Fruit fly (Drosophila melanogaster): ENCODE results near the gene Vps15.

The Vps15 gene

DNA sequence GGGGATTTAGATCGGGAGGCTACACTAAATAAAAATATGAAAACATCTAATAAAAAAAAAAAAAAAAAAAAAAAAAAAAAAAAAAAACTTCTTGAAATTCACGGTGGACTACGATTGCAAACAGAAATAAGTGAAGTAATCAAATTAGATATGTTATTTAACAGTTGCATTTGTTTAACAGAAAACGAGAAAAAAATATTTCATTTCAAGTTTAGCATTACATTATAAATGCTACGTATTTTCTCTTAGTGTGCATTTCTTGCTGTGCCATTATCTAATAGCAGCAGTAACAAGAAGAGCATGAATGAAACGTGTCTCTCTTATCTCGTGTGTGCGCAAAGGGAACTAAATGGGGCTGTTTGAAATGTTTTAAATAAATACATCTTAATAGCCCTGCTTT, 20.9 kb downstream of the Vps15 start (continued):
- TF ChIP-seq caup (GFP tag; optimal IDR thresholded peaks at IDR 0.05; ENCODE audit: severe bottlenecking) (peak; percentile 34), CG8924 (tag; optimal IDR thresholded peaks at IDR 0.05) (peak; percentile 85), CG1603 (tag; optimal IDR thresholded peaks at IDR 0.05) (peak; percentile 64), Ravus (GFP tag; IDR thresholded peaks at IDR 0.05) (peak; percentile 27), Dip3 (GFP tag; optimal IDR thresholded peaks at IDR 0.05) (peak; percentile 3), sd (tag; optimal IDR thresholded peaks at IDR 0.05) (peak; percentile 1), CG32767 (GFP tag; IDR thresholded peaks at IDR 0.05) (peak; percentile 80), NfI (GFP tag; optimal IDR thresholded peaks at IDR 0.05) (peak; percentile 40), CG2129 (GFP tag; IDR thresholded peaks at IDR 0.05; ENCODE audit: partially characterized antibody) (no peak), CG33557 (GFP tag; optimal IDR thresholded peaks at IDR 0.05) (no peak), ap (GFP tag; IDR thresholded peaks at IDR 0.05) (no peak), kay (GFP tag; optimal IDR thresholded peaks at IDR 0.05) (peak; percentile 47), Blimp-1 (GFP tag; optimal IDR thresholded peaks at IDR 0.05) (peak; percentile 80), CG8281 (tag; optimal IDR thresholded peaks at IDR 0.05) (peak; percentile 35), seq (GFP tag; IDR thresholded peaks at IDR 0.05) (peak; percentile 42; the same call in 1 of the 2 replicates), Camta (GFP tag; optimal IDR thresholded peaks at IDR 0.05) (peak; percentile 53), CG10209 (GFP tag; optimal IDR thresholded peaks at IDR 0.05) (peak; percentile 59), al (GFP tag; IDR thresholded peaks at IDR 0.05) (peak; percentile 37; the same call in 1 of the 2 replicates), Meics (GFP tag; optimal IDR thresholded peaks at IDR 0.05) (peak; percentile 63), unc-4 (GFP tag; IDR thresholded peaks at IDR 0.05; ENCODE audit: partially characterized antibody) (no peak), CG10565 (GFP tag; optimal IDR thresholded peaks at IDR 0.05) (no peak), CG18476 (GFP tag; optimal IDR thresholded peaks at IDR 0.05) (peak; percentile 62), bcd (GFP tag; optimal IDR thresholded peaks at IDR 0.05) (peak; percentile 49), tio (GFP tag; optimal IDR thresholded peaks at IDR 0.05) (peak; percentile 42), zen2 (GFP tag; IDR thresholded peaks at IDR 0.05; ENCODE audit: partially characterized antibody) (no peak), CG7357 (GFP tag; IDR thresholded peaks at IDR 0.05) (peak; percentile 71), CG14860 (GFP tag; IDR thresholded peaks at IDR 0.05; ENCODE audit: partially characterized antibody) (no peak), CG33213 (GFP tag; optimal IDR thresholded peaks at IDR 0.05) (no peak), ken (GFP tag; IDR thresholded peaks at IDR 0.05) (no peak), pzg (GFP tag; optimal IDR thresholded peaks at IDR 0.05) (no peak), CG4404 (GFP tag; IDR thresholded peaks at IDR 0.05) (no peak), tap (tag; optimal IDR thresholded peaks at IDR 0.05) (peak; percentile 72), Dref (GFP tag; IDR thresholded peaks at IDR 0.05) (no peak), zfh2 (GFP tag; optimal IDR thresholded peaks at IDR 0.05) (no peak), ewg (GFP tag; optimal IDR thresholded peaks at IDR 0.05) (peak; percentile 46), CG30431 (GFP tag; optimal IDR thresholded peaks at IDR 0.05) (peak; percentile 22), p53 (GFP tag; optimal IDR thresholded peaks at IDR 0.05) (no peak), fd3F (GFP tag; optimal IDR thresholded peaks at IDR 0.05) (peak; percentile 39), CG43689 (GFP tag; IDR thresholded peaks at IDR 0.05) (no peak), esg (GFP tag; conservative IDR thresholded peaks at IDR 0.05) (peak; percentile 60), CG14441 (GFP tag; IDR thresholded peaks at IDR 0.05) (peak; percentile 77), lov (optimal IDR thresholded peaks at IDR 0.05) (no peak), lov (GFP tag; IDR thresholded peaks at IDR 0.05) (no peak), stwl (tag; optimal IDR thresholded peaks at IDR 0.05) (peak; percentile 13), Hand (GFP tag; optimal IDR thresholded peaks at IDR 0.05) (no peak), Max (GFP tag; optimal IDR thresholded peaks at IDR 0.05) (peak; percentile 61), CG9797 (GFP tag; optimal IDR thresholded peaks at IDR 0.05) (no peak), C15 (GFP tag; IDR thresholded peaks at IDR 0.05) (no peak), ranshi (GFP tag; IDR thresholded peaks at IDR 0.05) (peak; percentile 65; the same call in 1 of the 2 replicates), oc (tag; optimal IDR thresholded peaks at IDR 0.05) (peak; percentile 42), lbe (GFP tag; optimal IDR thresholded peaks at IDR 0.05) (no peak)

Measured in whole organism, embryonic.